Fruit fly (Drosophila melanogaster): ENCODE results near the gene for.

- TF ChIP-seq usp (GFP tag; optimal IDR thresholded peaks at IDR 0.05) (no peak), dsf (GFP tag; optimal IDR thresholded peaks at IDR 0.05; ENCODE audit: borderline replicate concordance) (no peak), woc (GFP tag; optimal IDR thresholded peaks at IDR 0.05) (no peak), CG32264 (GFP tag; optimal IDR thresholded peaks at IDR 0.05) (no peak), Hr83 (GFP tag; optimal IDR thresholded peaks at IDR 0.05; ENCODE audit: poor library complexity, severe bottlenecking) (no peak), Dfd (GFP tag; optimal IDR thresholded peaks at IDR 0.05) (no peak)
These were observed 50.1 kb downstream of the for start, which contains the start of gene odd for dm6 chr2L:3606462-3607270.
